Fruit fly (Drosophila melanogaster): Measurements from ENCODE around the gene CG10747.

The CG10747 gene

dm6 chr2L:20080772-20081171, 10.4 kb downstream of the CG10747 start:
- TF ChIP-seq Met (GFP tag; optimal IDR thresholded peaks at IDR 0.05) = no peak
- peak; percentile 39 for TF ChIP-seq Eip78C (GFP tag)
- peak; percentile 7 for TF ChIP-seq svp (GFP tag)
- no peak for TF ChIP-seq CG8319 (GFP tag; optimal IDR thresholded peaks at IDR 0.05)
- TF ChIP-seq Eip75B (GFP tag; optimal IDR thresholded peaks at IDR 0.05) = no peak

dm6 chr2L:20078880-20079279, 12.3 kb downstream of the CG10747 start:
- TF ChIP-seq lz (GFP tag; optimal IDR thresholded peaks at IDR 0.05) (peak; percentile 42), Hr39 (GFP tag; optimal IDR thresholded peaks at IDR 0.05) (peak; percentile 19), Met (GFP tag; optimal IDR thresholded peaks at IDR 0.05) (peak; percentile 12), fkh (GFP tag; optimal IDR thresholded peaks at IDR 0.05) (peak; percentile 8), topi (GFP tag; optimal IDR thresholded peaks at IDR 0.05) (no peak), Blimp-1 (GFP tag; optimal IDR thresholded peaks at IDR 0.05) (no peak), esn (GFP tag; optimal IDR thresholded peaks at IDR 0.05) (peak; percentile 12), Eip78C (GFP tag) (peak; percentile 31), CG8119 (GFP tag; IDR thresholded peaks at IDR 0.05) (no peak), svp (GFP tag) (peak; percentile 57)

- no peak for TF ChIP-seq CG15336 (GFP tag; IDR thresholded peaks at IDR 0.05)
- TF ChIP-seq vri (GFP tag; optimal IDR thresholded peaks at IDR 0.05) = peak; percentile 41
- TF ChIP-seq CG16779 (tag; optimal IDR thresholded peaks at IDR 0.05) = no peak
- TF ChIP-seq CG1621 (tag; optimal IDR thresholded peaks at IDR 0.05) = no peak
- no peak for TF ChIP-seq net (GFP tag; optimal IDR thresholded peaks at IDR 0.05)
- no peak for TF ChIP-seq CG3919 (GFP tag; optimal IDR thresholded peaks at IDR 0.05)
- no peak for TF ChIP-seq CG4318 (GFP tag; optimal IDR thresholded peaks at IDR 0.05)
- peak; percentile 59 for TF ChIP-seq fkh (GFP tag; optimal IDR thresholded peaks at IDR 0.05)
- no peak for TF ChIP-seq CG11762 (GFP tag; optimal IDR thresholded peaks at IDR 0.05; ENCODE audit: insufficient read depth)
- TF ChIP-seq Eip75B (GFP tag; optimal IDR thresholded peaks at IDR 0.05) = no peak
- no peak for TF ChIP-seq esn (GFP tag; optimal IDR thresholded peaks at IDR 0.05)
- TF ChIP-seq Met (GFP tag; optimal IDR thresholded peaks at IDR 0.05) = no peak
- peak; percentile 99 for TF ChIP-seq svp (GFP tag)
- no peak for TF ChIP-seq CG11294 (GFP tag; IDR thresholded peaks at IDR 0.05)
- TF ChIP-seq CG10669 (GFP tag; optimal IDR thresholded peaks at IDR 0.05) = no peak
- TF ChIP-seq CG11902 (GFP tag; optimal IDR thresholded peaks at IDR 0.05) = no peak
- TF ChIP-seq Hr39 (GFP tag; optimal IDR thresholded peaks at IDR 0.05) = no peak
- no peak for TF ChIP-seq Hr38 (GFP tag; optimal IDR thresholded peaks at IDR 0.05)
- no peak for TF ChIP-seq Smox (GFP tag; optimal IDR thresholded peaks at IDR 0.05)
- no peak for TF ChIP-seq CG9139 (GFP tag; optimal IDR thresholded peaks at IDR 0.05)
- TF ChIP-seq dac (GFP tag; optimal IDR thresholded peaks at IDR 0.05) = no peak
- no peak for TF ChIP-seq CG6808 (GFP tag; optimal IDR thresholded peaks at IDR 0.05)
- TF ChIP-seq dsx (GFP tag; optimal IDR thresholded peaks at IDR 0.05; ENCODE audit: poor library complexity, severe bottlenecking) = no peak
- TF ChIP-seq fd59A (GFP tag; optimal IDR thresholded peaks at IDR 0.05) = no peak
- peak; percentile 40 for TF ChIP-seq Eip93F (GFP tag; optimal IDR thresholded peaks at IDR 0.05)
- TF ChIP-seq acj6 (GFP tag; optimal IDR thresholded peaks at IDR 0.05) = no peak
- no peak for TF ChIP-seq Sox15 (GFP tag; optimal IDR thresholded peaks at IDR 0.05)
- TF ChIP-seq topi (GFP tag; optimal IDR thresholded peaks at IDR 0.05) = no peak
- no peak for TF ChIP-seq CG6854 (GFP tag; optimal IDR thresholded peaks at IDR 0.05)
- TF ChIP-seq ss (GFP tag; optimal IDR thresholded peaks at IDR 0.05) = no peak
- TF ChIP-seq CG6163 (GFP tag; IDR thresholded peaks at IDR 0.05) = no peak
- no peak for TF ChIP-seq Ets96B (tag; optimal IDR thresholded peaks at IDR 0.05)
- TF ChIP-seq CG7368 (GFP tag; optimal IDR thresholded peaks at IDR 0.05) = no peak
- TF ChIP-seq salr (GFP tag; optimal IDR thresholded peaks at IDR 0.05) = no peak
Observed at dm6 chr2L:20077423-20078401, 13.4 kb downstream of the CG10747 start.

Measured in whole organism, prepupa.